Worm (Caenorhabditis elegans): ENCODE data around the gene F11A5.16.

- TF ChIP-seq alr-1 (tag; optimal IDR thresholded peaks at IDR 0.05; ENCODE audit: borderline replicate concordance) (no peak), ztf-11 (tag; optimal IDR thresholded peaks at IDR 0.05) (no peak), dpl-1 (GFP tag; optimal IDR thresholded peaks at IDR 0.05) (no peak), lir-3 (tag; optimal IDR thresholded peaks at IDR 0.05; ENCODE audit: poor library complexity) (no peak), efl-1 (optimal IDR thresholded peaks at IDR 0.05) (no peak), efl-1 (GFP tag; optimal IDR thresholded peaks at IDR 0.05 in 1 of 2) (no peak), swsn-7 (tag; optimal IDR thresholded peaks at IDR 0.05) (no peak), lin-15B (tag; optimal IDR thresholded peaks at IDR 0.05) (no peak), C34B4.2 (tag; optimal IDR thresholded peaks at IDR 0.05) (no peak), C04F5.9 (tag; optimal IDR thresholded peaks at IDR 0.05) (no peak), unc-130 (tag; optimal IDR thresholded peaks at IDR 0.05) (no peak), mdl-1 (tag; optimal IDR thresholded peaks at IDR 0.05) (no peak)
Measured at ce11 chrV:16211713-16212112, 961 bp downstream of the F11A5.16 start.
